Fruit fly (Drosophila melanogaster) whole organism, embryonic: ENCODE data around the gene eIF4E6.

ENCODE experiments used
- Adf1 ChIP-seq: fragments of 200-800 bp; sonication (Bioruptor generic); IDR thresholded peaks from 2 replicates; pipeline ENCODE4 v1.3.6; 2022; ENCODE audit warnings: missing biosample characterization, missing genetic modification characterization
- Blimp-1 ChIP-seq: fragments of 200-800 bp; sonication (Bioruptor generic); optimal IDR thresholded peaks from 3 replicates; lab custom pipeline; 2018; ENCODE audit warnings: missing biosample characterization, missing genetic modification characterization, mild to moderate bottlenecking, moderate library complexity, missing genetic modification reagents
- CG10267 ChIP-seq: fragments of 200-800 bp; sonication (Bioruptor generic); optimal IDR thresholded peaks from 2 replicates; lab custom pipeline; 2018; ENCODE audit warnings: missing biosample characterization, mild to moderate bottlenecking, missing genetic modification characterization, moderate library complexity
- CG10366 ChIP-seq: fragments of 200-800 bp; sonication (Bioruptor generic); IDR thresholded peaks from 2 replicates; pipeline ENCODE4 v1.3.6; 2022; ENCODE audit warnings: missing biosample characterization, missing genetic modification characterization
- CG10543 ChIP-seq: fragments of 200-800 bp; sonication (Bioruptor generic); optimal IDR thresholded peaks from 3 replicates; lab custom pipeline; 2017; ENCODE audit warnings: missing biosample characterization, mild to moderate bottlenecking, missing genetic modification characterization, moderate library complexity
- CG11093 ChIP-seq: fragments of 200-800 bp; sonication (Bioruptor generic); IDR thresholded peaks from 3 replicates; pipeline ENCODE4 v1.3.6; 2022; ENCODE audit warnings: missing biosample characterization, missing genetic modification characterization
- CG11398 ChIP-seq: fragments of 200-800 bp; sonication (Bioruptor generic); optimal IDR thresholded peaks from 2 replicates; lab custom pipeline; 2016; ENCODE audit warnings: missing biosample characterization, missing genetic modification characterization
- CG13287 ChIP-seq: fragments of 200-800 bp; sonication (Bioruptor generic); IDR thresholded peaks from 2 replicates; pipeline ENCODE4 v1.3.6; 2022; ENCODE audit warnings: missing biosample characterization, missing genetic modification characterization; ENCODE audit not compliant: partially characterized antibody
- CG15514 ChIP-seq: fragments of 200-800 bp; sonication (Bioruptor generic); optimal IDR thresholded peaks from 3 replicates; lab custom pipeline; 2017; ENCODE audit warnings: missing biosample characterization, missing genetic modification characterization, mild to moderate bottlenecking, moderate library complexity, missing genetic modification reagents
- CG1602 ChIP-seq: fragments of 200-800 bp; sonication (Bioruptor generic); optimal IDR thresholded peaks from 3 replicates; lab custom pipeline; 2016; ENCODE audit warnings: missing biosample characterization, missing genetic modification characterization
- CG17359 ChIP-seq: fragments of 200-800 bp; sonication (Bioruptor generic); optimal IDR thresholded peaks from 3 replicates; lab custom pipeline; 2018; ENCODE audit warnings: missing biosample characterization, mild to moderate bottlenecking, missing genetic modification characterization, moderate library complexity
- CG2712 ChIP-seq: fragments of 200-800 bp; optimal IDR thresholded peaks from 3 replicates; lab custom pipeline; 2019; ENCODE audit warnings: missing biosample characterization, mild to moderate bottlenecking, missing genetic modification characterization, moderate library complexity
- CG31388 ChIP-seq: fragments of 200-800 bp; sonication (Bioruptor generic); optimal IDR thresholded peaks from 2 replicates; lab custom pipeline; 2016; ENCODE audit warnings: missing biosample characterization, missing genetic modification characterization
- CG33557 ChIP-seq: fragments of 200-800 bp; sonication (Bioruptor generic); optimal IDR thresholded peaks from 2 replicates; lab custom pipeline; 2019; ENCODE audit warnings: missing biosample characterization, mild to moderate bottlenecking, missing genetic modification characterization, moderate library complexity
- CG34376 ChIP-seq: fragments of 200-800 bp; sonication (Bioruptor generic); optimal IDR thresholded peaks from 2 replicates; lab custom pipeline; 2018; ENCODE audit warnings: missing biosample characterization, mild to moderate bottlenecking, missing genetic modification characterization
- CG42726 ChIP-seq: fragments of 200-800 bp; sonication (Bioruptor generic); IDR thresholded peaks from 2 replicates; pipeline ENCODE4 v1.3.6; 2022; ENCODE audit warnings: missing biosample characterization, missing genetic modification characterization; ENCODE audit not compliant: partially characterized antibody
- CG5245 ChIP-seq: fragments of 200-800 bp; sonication (Bioruptor generic); optimal IDR thresholded peaks from 3 replicates; lab custom pipeline; 2016; ENCODE audit warnings: missing biosample characterization, missing genetic modification characterization
- CG7271 ChIP-seq: fragments of 200-800 bp; sonication (Bioruptor generic); optimal IDR thresholded peaks from 2 replicates; lab custom pipeline; 2018; ENCODE audit warnings: missing biosample characterization, mild to moderate bottlenecking, missing genetic modification characterization, moderate library complexity
- CG7556 ChIP-seq: fragments of 200-800 bp; sonication (Bioruptor generic); optimal IDR thresholded peaks from 2 replicates; lab custom pipeline; 2017; ENCODE audit warnings: missing biosample characterization, mild to moderate bottlenecking, missing genetic modification characterization
- CoRest ChIP-seq: fragments of 200-800 bp; sonication (Bioruptor generic); optimal IDR thresholded peaks from 3 replicates; lab custom pipeline; 2018; ENCODE audit warnings: missing biosample characterization, mild to moderate bottlenecking, missing genetic modification characterization, moderate library complexity
- Dll ChIP-seq: fragments of 200-800 bp; sonication (Bioruptor generic); IDR thresholded peaks from 4 replicates; pipeline ENCODE4 v1.3.6; 2022; ENCODE audit warnings: missing biosample characterization, missing genetic modification characterization; ENCODE audit not compliant: partially characterized antibody
- Dref ChIP-seq: fragments of 200-800 bp; sonication (Bioruptor generic); IDR thresholded peaks from 2 replicates; pipeline ENCODE4 v1.3.6; 2022; ENCODE audit warnings: missing biosample characterization, missing genetic modification characterization
- Drgx ChIP-seq: fragments of 200-800 bp; sonication (Bioruptor generic); IDR thresholded peaks from 2 replicates; pipeline ENCODE4 v1.3.6; 2022; ENCODE audit warnings: missing biosample characterization, missing genetic modification characterization
- Ets65A ChIP-seq: fragments of 200-800 bp; sonication (Bioruptor generic); peaks from one replicate; lab custom pipeline; 2016; ENCODE audit warnings: missing biosample characterization, missing genetic modification characterization
- GATAe ChIP-seq: fragments of 200-800 bp; sonication (Bioruptor generic); conservative IDR thresholded peaks from 2 replicates; pipeline ENCODE4 v1.3.6; 2022; ENCODE audit warnings: missing biosample characterization, missing genetic modification characterization
- HLH3B ChIP-seq: fragments of 200-800 bp; sonication (Bioruptor generic); IDR thresholded peaks from 2 replicates; pipeline ENCODE4 v1.3.6; 2022; ENCODE audit warnings: missing biosample characterization, missing genetic modification characterization
- HLH4C ChIP-seq: fragments of 200-800 bp; sonication (Bioruptor generic); IDR thresholded peaks from 3 replicates; pipeline ENCODE4 v1.3.6; 2022; ENCODE audit warnings: missing biosample characterization, missing genetic modification characterization; ENCODE audit not compliant: partially characterized antibody
- HmgD ChIP-seq: fragments of 200-800 bp; sonication (Bioruptor generic); optimal IDR thresholded peaks from 3 replicates; lab custom pipeline; 2016; ENCODE audit warnings: missing biosample characterization, missing genetic modification characterization
- Nf-YA ChIP-seq: fragments of 200-800 bp; sonication (Bioruptor generic); IDR thresholded peaks from 2 replicates; pipeline ENCODE4 v1.3.6; 2022; ENCODE audit warnings: missing biosample characterization, missing genetic modification characterization
- cato ChIP-seq: fragments of 200-800 bp; sonication (Bioruptor generic); optimal IDR thresholded peaks from 2 replicates; lab custom pipeline; 2016; ENCODE audit warnings: missing biosample characterization, missing genetic modification characterization, borderline replicate concordance
- chif ChIP-seq, 2 experiments: fragments of 200-800 bp; sonication (Bioruptor generic); optimal IDR thresholded peaks; 3 replicates each; lab custom pipeline; 2016; ENCODE audit warnings: missing biosample characterization in 2 of 2, missing genetic modification characterization in 2 of 2
- chinmo ChIP-seq: fragments of 200-800 bp; sonication (Bioruptor generic); IDR thresholded peaks from 4 replicates; pipeline ENCODE4 v1.3.6; 2022; ENCODE audit warnings: missing biosample characterization, missing genetic modification characterization; ENCODE audit not compliant: partially characterized antibody
- crol ChIP-seq: fragments of 200-800 bp; sonication (Bioruptor generic); IDR thresholded peaks from 2 replicates; pipeline ENCODE4 v1.3.6; 2022; ENCODE audit warnings: missing biosample characterization, missing genetic modification characterization
- dimm ChIP-seq: fragments of 200-800 bp; sonication (Bioruptor generic); IDR thresholded peaks from 2 replicates; pipeline ENCODE4 v1.3.6; 2022; ENCODE audit warnings: missing biosample characterization, missing genetic modification characterization
- fd3F ChIP-seq: fragments of 200-800 bp; sonication (Bioruptor generic); optimal IDR thresholded peaks from 2 replicates; lab custom pipeline; 2018; ENCODE audit warnings: missing biosample characterization, mild to moderate bottlenecking, missing genetic modification characterization, moderate library complexity
- grn ChIP-seq: fragments of 200-800 bp; sonication (Bioruptor generic); optimal IDR thresholded peaks from 3 replicates; lab custom pipeline; 2017; ENCODE audit warnings: missing biosample characterization, missing genetic modification characterization
- lilli ChIP-seq: fragments of 200-800 bp; sonication (Bioruptor generic); optimal IDR thresholded peaks from 3 replicates; lab custom pipeline; 2016; ENCODE audit warnings: missing biosample characterization, missing genetic modification characterization
- nerfin-2 ChIP-seq: fragments of 200-800 bp; sonication (Bioruptor generic); IDR thresholded peaks from 2 replicates; pipeline ENCODE4 v1.3.6; 2022; ENCODE audit warnings: missing biosample characterization, missing genetic modification characterization; ENCODE audit not compliant: partially characterized antibody
- org-1 ChIP-seq: fragments of 200-800 bp; sonication (Bioruptor generic); optimal IDR thresholded peaks from 2 replicates; lab custom pipeline; 2017; ENCODE audit warnings: missing biosample characterization, missing genetic modification characterization
- sc ChIP-seq, 3 experiments: fragments of >200 bp in 2 of 3; fragments of 200-800 bp in 1 of 3; sonication (Bioruptor generic) in 1 of 3; optimal IDR thresholded peaks; 2 replicates in 2 of 3; 3 replicates in 1 of 3; lab custom pipeline; 2017; ENCODE audit warnings: mild to moderate bottlenecking in 1 of 3, missing biosample characterization in 1 of 3, missing genetic modification characterization in 1 of 3, missing genetic modification reagents in 1 of 3
- sd ChIP-seq: fragments of 200-800 bp; sonication (Bioruptor generic); optimal IDR thresholded peaks from 3 replicates; lab custom pipeline; 2018; ENCODE audit warnings: missing biosample characterization, mild to moderate bottlenecking, missing genetic modification characterization, moderate library complexity
- sens-2 ChIP-seq: fragments of 200-800 bp; sonication (Bioruptor generic); IDR thresholded peaks from 2 replicates; pipeline ENCODE4 v1.3.6; 2022; ENCODE audit warnings: missing biosample characterization, missing genetic modification characterization
- stwl ChIP-seq: fragments of 200-800 bp; sonication (Bioruptor generic); optimal IDR thresholded peaks from 3 replicates; lab custom pipeline; 2018; ENCODE audit warnings: missing biosample characterization, mild to moderate bottlenecking, missing genetic modification characterization, moderate library complexity
- sug ChIP-seq: fragments of 200-800 bp; optimal IDR thresholded peaks from 2 replicates; lab custom pipeline; 2019; ENCODE audit warnings: missing biosample characterization, mild to moderate bottlenecking, missing genetic modification characterization, moderate library complexity
- tna ChIP-seq: fragments of 200-800 bp; sonication (Bioruptor generic); IDR thresholded peaks from 2 replicates; pipeline ENCODE4 v1.3.6; 2022; ENCODE audit warnings: missing biosample characterization, missing genetic modification characterization; ENCODE audit not compliant: partially characterized antibody
- vvl ChIP-seq: fragments of 200-800 bp; sonication (Bioruptor generic); IDR thresholded peaks from 2 replicates; pipeline ENCODE4 v1.3.6; 2022; ENCODE audit warnings: missing biosample characterization, missing genetic modification characterization
- zen ChIP-seq: fragments of 200-800 bp; sonication (Bioruptor generic); optimal IDR thresholded peaks from 3 replicates; lab custom pipeline; 2018; ENCODE audit warnings: missing biosample characterization, mild to moderate bottlenecking, missing genetic modification characterization, moderate library complexity

Gene eIF4E6

DNA sequence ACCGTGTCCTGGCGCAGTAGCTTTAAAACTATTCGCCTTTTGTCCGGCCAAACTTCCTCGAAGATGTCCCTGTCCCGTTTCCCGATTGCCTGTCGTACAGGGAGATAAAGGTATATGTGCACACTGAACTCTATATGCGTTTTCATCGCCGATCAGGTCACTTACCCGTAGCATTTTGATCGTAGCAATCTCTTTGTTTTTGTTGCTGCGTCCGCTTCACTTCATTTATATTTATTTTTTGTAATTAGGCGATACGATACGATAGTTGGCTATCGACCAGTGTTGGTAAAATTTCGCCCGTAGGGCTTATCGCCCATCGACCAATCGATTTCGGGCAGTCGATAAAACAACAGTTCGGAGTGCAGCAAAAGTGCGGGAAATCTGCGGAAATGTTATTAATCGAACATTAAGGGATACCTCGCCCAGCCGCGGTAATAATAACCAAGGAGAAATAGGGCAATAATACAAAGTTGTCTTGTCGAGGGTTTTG, 35.8 kb upstream of the eIF4E6 start, which contains the start of the genes Cul5 and Bicra (continued):
- TF ChIP-seq CG7556 (no peak), sens-2 (no peak), Adf1 (GFP tag; lab: Robert Waterston, UW) (no peak), CG1602 (GFP tag; lab: Kevin White, UChicago) (no peak), Ets65A (GFP tag; lab: Kevin White, UChicago) (no peak), stwl (tag; lab: Kevin White, UChicago) (peak; percentile 72), Blimp-1 (GFP tag; lab: Kevin White, UChicago) (no peak), nerfin-2 (GFP tag; lab: Robert Waterston, UW) (peak; percentile 95), CG15514 (GFP tag; lab: Kevin White, UChicago) (peak; percentile 32), CG11093 (GFP tag; lab: Robert Waterston, UW) (no peak), Dll (GFP tag; lab: Robert Waterston, UW) (no peak; the same call in 3 of the 4 replicates), Nf-YA (GFP tag; lab: Robert Waterston, UW) (no peak), org-1 (no peak), HLH3B (GFP tag; lab: Robert Waterston, UW) (no peak), CG5245 (GFP tag; lab: Kevin White, UChicago) (no peak), vvl (no peak), zen (tag; lab: Kevin White, UChicago) (peak; percentile 22)

DNA sequence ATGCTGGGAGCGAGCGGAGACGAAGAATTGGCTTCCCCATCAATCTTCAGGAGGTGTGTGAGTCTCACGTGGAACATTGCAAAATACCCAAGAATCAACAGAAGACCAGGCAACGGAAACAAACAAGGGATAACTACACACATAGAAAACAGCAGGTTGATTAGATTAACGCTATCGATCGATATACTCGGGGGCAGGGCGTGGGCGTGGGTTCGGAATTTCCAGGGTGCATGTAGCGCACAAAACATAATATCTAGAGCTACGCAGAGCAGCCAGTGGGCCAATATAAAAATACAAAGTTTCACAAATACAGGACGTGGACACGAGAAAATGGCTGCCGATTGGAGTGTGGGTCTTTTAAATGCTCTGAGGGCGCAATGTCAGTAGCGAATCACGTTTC, 32.4 kb upstream of the eIF4E6 start:
- TF ChIP-seq GATAe (GFP tag; lab: Robert Waterston, UW) (peak; percentile 70), Drgx (GFP tag; lab: Robert Waterston, UW) (no peak), sug (tag; lab: Kevin White, UChicago) (peak; percentile 5), crol (GFP tag; lab: Robert Waterston, UW) (0 out of 2 replicates have a peak, but pooled peaks have one; percentile 14), chinmo (GFP tag; lab: Robert Waterston, UW) (no peak), sd (peak; percentile 66), CG34376 (GFP tag; lab: Kevin White, UChicago) (peak; percentile 5), CG10267 (tag; lab: Kevin White, UChicago) (no peak), CG5245 (GFP tag; lab: Kevin White, UChicago) (no peak), grn (GFP tag; lab: Kevin White, UChicago) (peak; percentile 21)

DNA sequence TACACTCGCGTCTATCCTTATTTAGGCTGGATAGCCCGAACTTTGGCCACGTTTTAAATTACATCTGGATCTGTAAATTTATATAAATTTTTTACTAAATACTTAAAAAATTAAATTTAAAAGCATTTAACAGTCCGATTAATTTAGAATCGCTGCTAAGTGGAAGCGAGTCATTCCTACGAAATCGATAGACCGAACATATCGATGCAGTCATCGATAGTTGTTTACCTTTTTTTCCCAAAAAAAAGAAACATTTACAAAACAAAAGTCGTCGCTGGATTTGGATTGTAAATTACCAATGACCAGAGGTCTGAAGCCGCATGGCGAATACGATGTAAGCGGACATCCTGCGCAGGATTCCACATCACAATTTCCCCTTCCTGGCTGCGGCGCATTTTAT, 28.7 kb upstream of the eIF4E6 start, which contains the start of gene Sirt7:
Gene Sirt7 (plus strand): TSS at position 218 of the 400 bp plus-strand sequence.
- TF ChIP-seq CG31388 (no peak), CG7271 (tag; lab: Kevin White, UChicago) (no peak), CG2712 (tag; lab: Kevin White, UChicago) (no peak), dimm (GFP tag; lab: Robert Waterston, UW) (no peak), CG10366 (GFP tag; lab: Robert Waterston, UW) (no peak), CG42726 (GFP tag; lab: Robert Waterston, UW) (peak; percentile 88), chif (GFP tag; optimal IDR thresholded peaks at IDR 0.05; lab: Kevin White, UChicago) (no peak), lilli (no peak), fd3F (GFP tag; lab: Kevin White, UChicago) (no peak), HmgD (GFP tag; lab: Kevin White, UChicago) (no peak), HLH4C (peak; percentile 93), CG33557 (GFP tag; lab: Kevin White, UChicago) (no peak), cato (GFP tag; lab: Kevin White, UChicago) (no peak), Dref (GFP tag; lab: Robert Waterston, UW) (peak; percentile 91), CG13287 (peak; percentile 98), CoRest (tag; lab: Kevin White, UChicago) (no peak), sc (optimal IDR thresholded peaks at IDR 0.05; lab: Kevin White, UChicago) (no peak), sc (GFP tag; optimal IDR thresholded peaks at IDR 0.05; lab: Kevin White, UChicago) (no peak), CG10543 (GFP tag; lab: Kevin White, UChicago) (no peak), CG11398 (GFP tag; lab: Kevin White, UChicago) (no peak), sug (tag; lab: Kevin White, UChicago) (peak; percentile 18), CG17359 (no peak), tna (GFP tag; lab: Robert Waterston, UW) (peak; percentile 93)
